Fruit fly (Drosophila melanogaster): ENCODE results near the gene Rbp1.

DNA sequence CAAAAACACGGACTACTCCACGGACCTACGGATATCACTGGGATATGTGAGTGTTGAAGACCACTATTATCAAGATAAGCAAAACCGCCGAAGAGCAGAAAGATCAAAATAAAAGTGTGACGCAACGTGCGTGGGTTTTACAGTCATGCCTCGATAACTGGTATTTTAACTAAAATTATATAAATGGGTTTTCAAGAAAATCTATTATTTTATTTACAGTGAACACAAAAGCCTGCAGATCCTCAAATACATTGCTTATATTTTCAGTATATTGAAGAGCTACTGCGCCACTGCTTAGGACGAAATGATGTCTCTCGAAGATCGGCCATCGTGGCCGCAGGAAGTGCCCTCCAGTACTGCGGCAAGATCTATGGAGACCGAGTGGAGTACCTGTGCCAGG, 22.2 kb upstream of the Rbp1 start:
- TF ChIP-seq CG6276 (GFP tag; optimal IDR thresholded peaks at IDR 0.05) = no peak
- no peak for TF ChIP-seq salr (GFP tag; optimal IDR thresholded peaks at IDR 0.05)
- no peak for TF ChIP-seq acj6 (GFP tag; optimal IDR thresholded peaks at IDR 0.05)
- TF ChIP-seq CG11294 (GFP tag; IDR thresholded peaks at IDR 0.05) = 0 out of 2 replicates have a peak, but pooled peaks have one; percentile 14
- TF ChIP-seq CG6854 (GFP tag; optimal IDR thresholded peaks at IDR 0.05) = no peak
- TF ChIP-seq CG9139 (GFP tag; optimal IDR thresholded peaks at IDR 0.05) = no peak

Measured in whole organism, prepupa.